Fruit fly (Drosophila melanogaster): ENCODE results near the gene Mdr65.

Gene Mdr65

DNA sequence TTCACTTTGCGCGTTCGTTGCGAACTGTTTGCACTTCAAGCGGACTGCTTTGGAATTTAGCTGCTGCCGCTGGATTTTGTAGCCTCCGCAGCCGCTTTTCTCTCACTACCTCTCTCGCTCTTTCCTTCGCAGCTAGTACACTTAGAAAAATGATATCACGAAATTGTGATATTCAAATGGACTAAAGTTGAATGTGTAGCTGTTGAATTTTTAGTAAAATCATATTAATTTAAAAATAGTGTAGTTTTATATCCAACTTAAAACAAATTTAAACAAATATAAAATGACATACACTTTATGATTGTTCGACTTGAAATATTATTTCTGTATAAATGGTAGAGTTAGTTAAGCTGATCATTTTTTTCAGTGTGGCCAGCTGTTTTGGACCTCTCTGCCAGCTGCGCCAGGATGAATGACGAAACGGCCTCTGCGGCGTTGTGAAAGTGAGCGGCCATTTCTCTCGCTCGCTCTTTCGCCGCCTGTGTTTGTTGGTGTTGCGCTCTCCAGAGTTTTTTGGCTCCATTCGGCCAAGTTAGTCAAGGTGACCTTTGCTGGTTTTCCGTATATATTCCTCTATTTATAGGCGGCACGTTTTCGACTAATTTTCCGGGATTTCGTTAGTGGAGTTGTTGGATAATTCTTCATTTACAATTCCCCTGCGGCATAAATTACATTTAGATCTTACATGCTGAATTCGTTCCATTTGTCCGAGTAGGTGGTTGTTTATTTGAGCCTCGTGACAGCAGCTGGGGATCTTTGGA, 17.3 kb upstream of the Mdr65 start, which contains the start of gene Ldh (continued):
- peak; percentile 84 for TF ChIP-seq Ets96B (tag; optimal IDR thresholded peaks at IDR 0.05)
- peak; percentile 95 for TF ChIP-seq CG31627 (GFP tag; optimal IDR thresholded peaks at IDR 0.05)
- TF ChIP-seq net (GFP tag; optimal IDR thresholded peaks at IDR 0.05) = peak; percentile 97
- peak; percentile 95 for TF ChIP-seq CG3919 (GFP tag; optimal IDR thresholded peaks at IDR 0.05)
- TF ChIP-seq Blimp-1 (GFP tag; optimal IDR thresholded peaks at IDR 0.05) = peak; percentile 89
- TF ChIP-seq CG3032 (tag; optimal IDR thresholded peaks at IDR 0.05) = peak; percentile 95
- TF ChIP-seq CG32006 (GFP tag; optimal IDR thresholded peaks at IDR 0.05) = peak; percentile 99
- peak; percentile 96 for TF ChIP-seq CG4318 (GFP tag; optimal IDR thresholded peaks at IDR 0.05)
- peak; percentile 98 for TF ChIP-seq CG34406 (GFP tag; optimal IDR thresholded peaks at IDR 0.05)
- peak; percentile 99 for TF ChIP-seq CG8119 (GFP tag; IDR thresholded peaks at IDR 0.05)
- TF ChIP-seq Eip78C (GFP tag) = peak; percentile 100
- TF ChIP-seq Sox102F (GFP tag; optimal IDR thresholded peaks at IDR 0.05) = peak; percentile 98
- peak; percentile 91 for TF ChIP-seq Sox15 (GFP tag; optimal IDR thresholded peaks at IDR 0.05)
- TF ChIP-seq eg (GFP tag; IDR thresholded peaks at IDR 0.05) = peak; percentile 95
- TF ChIP-seq cyc (GFP tag; optimal IDR thresholded peaks at IDR 0.05) = peak; percentile 95
- TF ChIP-seq CG15336 (GFP tag; IDR thresholded peaks at IDR 0.05) = peak; percentile 99
- peak; percentile 98 for TF ChIP-seq topi (GFP tag; optimal IDR thresholded peaks at IDR 0.05)
- peak; percentile 71 for TF ChIP-seq CG11294 (GFP tag; IDR thresholded peaks at IDR 0.05)
- peak; percentile 97 for TF ChIP-seq Lpt (GFP tag; optimal IDR thresholded peaks at IDR 0.05)
- peak; percentile 93 for TF ChIP-seq vri (GFP tag; optimal IDR thresholded peaks at IDR 0.05)
- TF ChIP-seq CG7368 (GFP tag; optimal IDR thresholded peaks at IDR 0.05) = peak; percentile 88
- peak; percentile 86 for TF ChIP-seq fd59A (GFP tag; optimal IDR thresholded peaks at IDR 0.05)
- peak; percentile 90 for TF ChIP-seq dsx (GFP tag; optimal IDR thresholded peaks at IDR 0.05; ENCODE audit: poor library complexity, severe bottlenecking)
- TF ChIP-seq pdm3 (GFP tag; optimal IDR thresholded peaks at IDR 0.05) = peak; percentile 96
- peak; percentile 98 for TF ChIP-seq Smox (GFP tag; optimal IDR thresholded peaks at IDR 0.05)
- TF ChIP-seq CG11762 (GFP tag; optimal IDR thresholded peaks at IDR 0.05; ENCODE audit: insufficient read depth) = peak; percentile 81
- TF ChIP-seq Sox14 (GFP tag; optimal IDR thresholded peaks at IDR 0.05) = peak; percentile 95
- peak; percentile 80 for TF ChIP-seq CG6808 (GFP tag; optimal IDR thresholded peaks at IDR 0.05)
- peak; percentile 92 for TF ChIP-seq Gug (GFP tag; IDR thresholded peaks at IDR 0.05)
- TF ChIP-seq CG10631 (GFP tag; optimal IDR thresholded peaks at IDR 0.05) = peak; percentile 94
- peak; percentile 75 for TF ChIP-seq fkh (GFP tag; optimal IDR thresholded peaks at IDR 0.05)
- TF ChIP-seq CG8632 (GFP tag; optimal IDR thresholded peaks at IDR 0.05) = peak; percentile 97

DNA sequence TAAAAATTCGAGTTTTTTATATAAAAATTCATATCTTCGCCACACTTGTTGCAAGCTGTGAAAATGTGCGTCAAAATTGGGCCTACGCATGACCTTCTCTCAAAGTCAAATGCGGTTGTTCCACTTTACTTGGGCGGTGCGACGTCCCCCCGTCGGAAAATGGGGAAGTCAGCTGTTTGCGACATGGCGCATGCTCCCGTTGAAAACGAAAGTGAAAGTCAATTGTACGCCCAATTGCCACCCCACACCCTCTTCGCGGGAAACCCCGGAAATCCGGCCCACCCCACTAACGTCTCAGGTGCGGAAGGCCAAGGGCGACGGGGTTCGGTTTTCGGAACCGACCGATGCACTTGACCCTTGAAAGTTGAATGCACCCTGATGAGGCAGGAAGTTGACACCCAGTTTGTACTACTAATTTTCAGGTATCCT, 16.5 kb upstream of the Mdr65 start:
- TF ChIP-seq CG31627 (GFP tag; optimal IDR thresholded peaks at IDR 0.05) (no peak), acj6 (GFP tag; optimal IDR thresholded peaks at IDR 0.05) (no peak), CG8632 (GFP tag; optimal IDR thresholded peaks at IDR 0.05) (no peak), esn (GFP tag; optimal IDR thresholded peaks at IDR 0.05) (no peak), pdm3 (GFP tag; optimal IDR thresholded peaks at IDR 0.05) (no peak), CG1621 (tag; optimal IDR thresholded peaks at IDR 0.05) (no peak), CG16779 (tag; optimal IDR thresholded peaks at IDR 0.05) (no peak), Eip75B (GFP tag; optimal IDR thresholded peaks at IDR 0.05) (no peak), CG15336 (GFP tag; IDR thresholded peaks at IDR 0.05) (no peak), CG11294 (GFP tag; IDR thresholded peaks at IDR 0.05) (no peak)

DNA sequence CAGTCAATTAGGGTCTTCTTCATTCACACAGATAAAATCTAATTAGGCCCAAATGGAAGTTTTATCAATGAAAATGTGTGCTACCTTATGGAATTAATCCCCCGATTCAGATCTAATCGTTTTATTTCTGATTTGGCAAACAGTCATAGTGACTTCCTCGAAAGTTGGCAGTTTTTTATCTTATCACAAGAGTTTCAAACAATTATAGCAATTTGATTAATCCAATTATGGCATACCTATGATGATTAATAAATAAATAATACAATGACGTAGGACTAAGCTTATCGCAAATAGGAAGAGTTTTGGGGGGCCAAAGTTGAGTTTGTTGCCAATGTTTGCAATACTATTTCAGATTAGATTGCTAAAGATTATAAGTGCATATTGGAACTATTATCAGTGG, 15.7 kb upstream of the Mdr65 start:
- TF ChIP-seq ss (GFP tag; optimal IDR thresholded peaks at IDR 0.05) = no peak
- no peak for TF ChIP-seq Hr4 (GFP tag; optimal IDR thresholded peaks at IDR 0.05)
- TF ChIP-seq dac (GFP tag; optimal IDR thresholded peaks at IDR 0.05) = no peak
- TF ChIP-seq salr (GFP tag; optimal IDR thresholded peaks at IDR 0.05) = no peak
- TF ChIP-seq Eip75B (GFP tag; optimal IDR thresholded peaks at IDR 0.05) = no peak
- TF ChIP-seq CG32006 (GFP tag; optimal IDR thresholded peaks at IDR 0.05) = no peak
- TF ChIP-seq Sox102F (GFP tag; optimal IDR thresholded peaks at IDR 0.05) = no peak
- TF ChIP-seq dsx (GFP tag; optimal IDR thresholded peaks at IDR 0.05; ENCODE audit: poor library complexity, severe bottlenecking) = no peak
- no peak for TF ChIP-seq Blimp-1 (GFP tag; optimal IDR thresholded peaks at IDR 0.05)
- TF ChIP-seq fd59A (GFP tag; optimal IDR thresholded peaks at IDR 0.05) = no peak
- no peak for TF ChIP-seq CG1621 (tag; optimal IDR thresholded peaks at IDR 0.05)
- no peak for TF ChIP-seq CG31627 (GFP tag; optimal IDR thresholded peaks at IDR 0.05)
- no peak for TF ChIP-seq CG7368 (GFP tag; optimal IDR thresholded peaks at IDR 0.05)
- no peak for TF ChIP-seq CG8319 (GFP tag; optimal IDR thresholded peaks at IDR 0.05)
- TF ChIP-seq Hr38 (GFP tag; optimal IDR thresholded peaks at IDR 0.05) = no peak
- no peak for TF ChIP-seq Eip93F (GFP tag; optimal IDR thresholded peaks at IDR 0.05)
- TF ChIP-seq CG3919 (GFP tag; optimal IDR thresholded peaks at IDR 0.05) = no peak
- TF ChIP-seq cyc (GFP tag; optimal IDR thresholded peaks at IDR 0.05) = no peak
- no peak for TF ChIP-seq CG4318 (GFP tag; optimal IDR thresholded peaks at IDR 0.05)

Measured in whole organism, prepupa.